Worm (Caenorhabditis elegans): ENCODE data around the gene tpk-1.

tpk-1 gene

ce11 chrIII:8923937-8924336 is 12.0 kb downstream of the tpk-1 start, which contains the start of gene ZK637.12:
Gene ZK637.12 (plus strand): TSS chrIII:8924237.
- no peak for TF ChIP-seq fos-1 (tag; optimal IDR thresholded peaks at IDR 0.05)
- TF ChIP-seq elt-3 (tag; optimal IDR thresholded peaks at IDR 0.05): no peak
- no peak for TF ChIP-seq hpl-2 (GFP tag; optimal IDR thresholded peaks at IDR 0.05)
- no peak for TF ChIP-seq dsc-1 (tag; optimal IDR thresholded peaks at IDR 0.05)
- no peak for TF ChIP-seq lin-13 (GFP tag; optimal IDR thresholded peaks at IDR 0.05)
- TF ChIP-seq grh-1 (GFP tag; IDR thresholded peaks at IDR 0.05): no peak
- TF ChIP-seq snpc-4 (tag; optimal IDR thresholded peaks at IDR 0.05): no peak
- TF ChIP-seq mep-1 (tag; optimal IDR thresholded peaks at IDR 0.05): no peak
- TF ChIP-seq jun-1 (tag; optimal IDR thresholded peaks at IDR 0.05): no peak
- no peak for TF ChIP-seq irx-1 (tag; optimal IDR thresholded peaks at IDR 0.05)

DNA sequence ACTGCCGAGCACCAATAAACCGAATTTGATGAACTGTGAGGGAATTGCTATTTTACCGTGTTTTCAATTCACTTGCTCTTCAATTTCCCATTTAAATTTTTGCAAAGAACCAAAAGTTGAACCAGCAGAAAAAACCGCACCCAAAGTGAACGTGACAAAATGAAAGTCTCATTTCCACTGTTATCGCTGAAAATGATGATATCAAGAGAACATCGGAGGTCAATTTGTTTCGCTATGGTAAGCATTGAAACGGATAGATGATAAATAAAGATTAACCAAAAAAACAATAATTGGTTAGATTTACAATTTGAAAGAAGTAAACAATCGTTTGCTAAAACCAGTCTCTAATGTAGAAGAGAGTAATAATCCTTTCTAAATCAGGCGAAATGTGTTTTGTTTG is 13.6 kb downstream of the tpk-1 start:
- TF ChIP-seq sup-37 (GFP tag; optimal IDR thresholded peaks at IDR 0.05) (no peak), fkh-8 (tag; optimal IDR thresholded peaks at IDR 0.05) (no peak), elt-3 (tag; optimal IDR thresholded peaks at IDR 0.05) (no peak), ztf-4 (tag; optimal IDR thresholded peaks at IDR 0.05) (no peak), fkh-10 (GFP tag; optimal IDR thresholded peaks at IDR 0.05) (no peak), nhr-76 (tag; optimal IDR thresholded peaks at IDR 0.05) (no peak), mdl-1 (tag; optimal IDR thresholded peaks at IDR 0.05) (no peak), nhr-84 (tag; optimal IDR thresholded peaks at IDR 0.05) (no peak), zip-4 (GFP tag; optimal IDR thresholded peaks at IDR 0.05) (no peak), aha-1 (tag; optimal IDR thresholded peaks at IDR 0.05) (no peak), nhr-77 (tag; optimal IDR thresholded peaks at IDR 0.05) (no peak), lin-13 (GFP tag; optimal IDR thresholded peaks at IDR 0.05) (no peak), vab-15 (tag; optimal IDR thresholded peaks at IDR 0.05) (no peak), blmp-1 (tag; optimal IDR thresholded peaks at IDR 0.05) (peak; percentile 31), rnt-1 (tag; optimal IDR thresholded peaks at IDR 0.05) (no peak), ceh-8 (GFP tag; optimal IDR thresholded peaks at IDR 0.05) (no peak), nhr-85 (tag) (peak; percentile 51)

- TF ChIP-seq sup-37 (GFP tag; optimal IDR thresholded peaks at IDR 0.05) (no peak), lin-14 (GFP tag; optimal IDR thresholded peaks at IDR 0.05) (peak; percentile 62), dpl-1 (GFP tag; optimal IDR thresholded peaks at IDR 0.05) (peak in 2 of 3 experiments; percentile 6 to 26), nhr-90 (tag; optimal IDR thresholded peaks at IDR 0.05; ENCODE audit: poor library complexity) (no peak), nhr-20 (tag; optimal IDR thresholded peaks at IDR 0.05) (peak; percentile 50), blmp-1 (tag; optimal IDR thresholded peaks at IDR 0.05) (peak; percentile 87), nhr-28 (tag; optimal IDR thresholded peaks at IDR 0.05) (no peak), xbp-1 (tag; optimal IDR thresholded peaks at IDR 0.05) (no peak), mep-1 (tag; optimal IDR thresholded peaks at IDR 0.05) (peak; percentile 33), tlp-1 (tag; optimal IDR thresholded peaks at IDR 0.05) (no peak), snu-23 (GFP tag; optimal IDR thresholded peaks at IDR 0.05) (peak; percentile 20), nhr-71 (tag; optimal IDR thresholded peaks at IDR 0.05) (peak; percentile 13)
These were observed 14.6 kb downstream of the tpk-1 start for ce11 chrIII:8926512-8926911.

ce11 chrIII:8929723-8930122 is 17.8 kb downstream of the tpk-1 start, which contains the start of gene arrd-15:
Gene arrd-15 (plus strand): TSS chrIII:8930023.
- no peak for TF ChIP-seq lin-14 (GFP tag; optimal IDR thresholded peaks at IDR 0.05)
- TF ChIP-seq ztf-4 (tag; optimal IDR thresholded peaks at IDR 0.05): no peak
- TF ChIP-seq elt-3 (tag; optimal IDR thresholded peaks at IDR 0.05): no peak
- no peak for TF ChIP-seq nhr-11 (tag; optimal IDR thresholded peaks at IDR 0.05)
- no peak for TF ChIP-seq unc-30 (tag; optimal IDR thresholded peaks at IDR 0.05)
- no peak for TF ChIP-seq aly-2 (tag; optimal IDR thresholded peaks at IDR 0.05)
- no peak for TF ChIP-seq ceh-82 (tag; optimal IDR thresholded peaks at IDR 0.05)
- TF ChIP-seq fos-1 (tag; optimal IDR thresholded peaks at IDR 0.05): no peak
- TF ChIP-seq blmp-1 (tag; optimal IDR thresholded peaks at IDR 0.05): no peak
- TF ChIP-seq nhr-28 (tag; optimal IDR thresholded peaks at IDR 0.05): no peak
- no peak for TF ChIP-seq sox-4 (tag; optimal IDR thresholded peaks at IDR 0.05)
- no peak for TF ChIP-seq unc-98 (GFP tag; IDR thresholded peaks at IDR 0.05)
- TF ChIP-seq aha-1 (tag; optimal IDR thresholded peaks at IDR 0.05): no peak
- no peak for TF ChIP-seq C34B4.2 (tag; optimal IDR thresholded peaks at IDR 0.05)
- no peak for TF ChIP-seq hpl-2 (GFP tag; optimal IDR thresholded peaks at IDR 0.05)
- no peak for TF ChIP-seq ztf-11 (tag; optimal IDR thresholded peaks at IDR 0.05)

All from whole organism, L1 larva.